Fruit fly (Drosophila melanogaster): ENCODE results near the gene Scsalpha2.

DNA sequence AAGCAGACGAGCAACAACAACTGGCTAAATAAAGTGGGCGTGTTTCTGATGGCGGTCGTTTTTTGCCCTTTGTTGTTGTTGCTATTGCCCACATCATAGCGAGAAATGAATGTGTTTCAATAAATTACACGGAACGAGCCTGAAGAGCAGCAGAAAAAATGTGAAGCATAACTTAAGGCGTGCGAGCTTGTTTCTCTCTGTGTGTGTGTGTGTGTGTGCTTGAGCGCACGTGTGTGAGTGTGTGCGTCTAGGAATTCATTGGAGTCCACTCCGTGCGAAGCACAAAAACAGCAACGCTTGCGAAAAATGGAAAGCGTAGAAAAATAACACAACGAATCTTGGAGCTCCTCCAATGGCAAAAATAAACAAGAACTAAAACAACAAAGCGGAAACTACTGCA lies 37.7 kb upstream of the Scsalpha2 start:
- TF ChIP-seq Doc2 (GFP tag; IDR thresholded peaks at IDR 0.05) (no peak), NFAT (GFP tag; IDR thresholded peaks at IDR 0.05) (no peak), CG16813 (GFP tag; IDR thresholded peaks at IDR 0.05; ENCODE audit: partially characterized antibody) (no peak), Hmx (GFP tag; optimal IDR thresholded peaks at IDR 0.05) (no peak), eve (GFP tag; optimal IDR thresholded peaks at IDR 0.05) (no peak)

All from whole organism, embryonic.